Worm (Caenorhabditis elegans) whole organism, early embryonic: Measurements from ENCODE around the gene C45B11.6.

Experiments
- B0310.2 ChIP-seq: sonication (generic microtip); optimal IDR thresholded peaks from 2 replicates; lab custom pipeline; 2016; ENCODE audit warnings: mild to moderate bottlenecking, missing genetic modification characterization, missing compliant biosample characterization
- ceh-36 ChIP-seq: sonication (generic microtip); optimal IDR thresholded peaks from 2 replicates; lab custom pipeline; 2016; ENCODE audit warnings: missing genetic modification characterization, inconsistent platforms, missing compliant biosample characterization
- ets-7 ChIP-seq: sonication (generic microtip); optimal IDR thresholded peaks from 2 replicates; lab custom pipeline; 2016; ENCODE audit warnings: missing genotype, missing genetic modification characterization, missing compliant biosample characterization
- sea-1 ChIP-seq: fragments of 200-800 bp; sonication (Bioruptor generic); conservative IDR thresholded peaks from 2 replicates; pipeline ENCODE4 v1.3.6; 2022; ENCODE audit warnings: missing genetic modification characterization, missing compliant biosample characterization
- tbx-11 ChIP-seq: fragments of 200-800 bp; sonication (Bioruptor generic); IDR thresholded peaks from 2 replicates; pipeline ENCODE4 v1.3.6; 2022; ENCODE audit warnings: missing genetic modification characterization, missing compliant biosample characterization
- tbx-37 ChIP-seq: fragments of 200-800 bp; sonication (Bioruptor generic); conservative IDR thresholded peaks from 2 replicates; pipeline ENCODE4 v1.3.6; 2022; ENCODE audit warnings: missing genetic modification reagents, missing genetic modification characterization, missing compliant biosample characterization

ce11 chrV:11000650-11001049 lies 43.2 kb upstream of the C45B11.6 start, which contains the start of gene isy-1:
- no peak for TF ChIP-seq sea-1
- no peak for TF ChIP-seq tbx-37 (GFP tag; lab: Robert Waterston, UW)
- TF ChIP-seq B0310.2 (tag; lab: Kevin White, UChicago) = no peak
- no peak for TF ChIP-seq ceh-36 (tag; lab: Kevin White, UChicago)
- no peak for TF ChIP-seq tbx-11
- no peak for TF ChIP-seq ets-7 (tag; lab: Kevin White, UChicago)
